Worm (Caenorhabditis elegans) whole organism, young adult: ENCODE results near the gene Y66D12A.11.

Experiments
- B0035.1 ChIP-seq: sonication (generic microtip); optimal IDR thresholded peaks from 2 replicates; lab custom pipeline; 2016; ENCODE audit warnings: missing genetic modification characterization, mild to moderate bottlenecking, missing compliant biosample characterization, missing genotype, missing genetic modification reagents
- C17E4.6 ChIP-seq: fragments of 200-800 bp; sonication (Bioruptor generic); IDR thresholded peaks from 2 replicates; pipeline ENCODE4 v1.3.6; 2022; ENCODE audit warnings: missing genetic modification reagents, missing genetic modification characterization, missing compliant biosample characterization
- D2030.7 ChIP-seq: fragments of 200-800 bp; sonication (Bioruptor generic); IDR thresholded peaks from 2 replicates; pipeline ENCODE4 v1.3.6; 2022; ENCODE audit warnings: missing genetic modification reagents, missing genetic modification characterization, missing compliant biosample characterization
- F10E7.11 ChIP-seq: sonication (generic microtip); optimal IDR thresholded peaks from 2 replicates; lab custom pipeline; 2017; ENCODE audit warnings: mild to moderate bottlenecking, missing genetic modification characterization, moderate library complexity, missing compliant biosample characterization
- F22D6.2 ChIP-seq: sonication (generic microtip); optimal IDR thresholded peaks from 2 replicates; lab custom pipeline; 2016; ENCODE audit warnings: mild to moderate bottlenecking, missing genetic modification characterization, missing compliant biosample characterization
- F37B4.10 ChIP-seq: fragments of 200-800 bp; sonication (Bioruptor generic); IDR thresholded peaks from 2 replicates; pipeline ENCODE4 v1.3.6; 2022; ENCODE audit warnings: missing genetic modification characterization, missing compliant biosample characterization
- F49E8.2 ChIP-seq: sonication (generic microtip); optimal IDR thresholded peaks from 3 replicates; lab custom pipeline; 2017; ENCODE audit warnings: missing genetic modification characterization, mild to moderate bottlenecking, missing compliant biosample characterization, antibody characterized with exemption, moderate library complexity; ENCODE audit not compliant: insufficient read depth
- F52B5.7 ChIP-seq: sonication (generic microtip); optimal IDR thresholded peaks from 2 replicates; lab custom pipeline; 2016; ENCODE audit warnings: mild to moderate bottlenecking, missing genetic modification characterization, missing compliant biosample characterization
- F57C9.4 ChIP-seq: sonication (generic microtip); optimal IDR thresholded peaks from 2 replicates; lab custom pipeline; 2017; ENCODE audit warnings: mild to moderate bottlenecking, missing genetic modification characterization, missing compliant biosample characterization
- K12H6.12 ChIP-seq: fragments of 200-800 bp; sonication (Bioruptor generic); optimal IDR thresholded peaks from 2 replicates; lab custom pipeline; 2018; ENCODE audit warnings: mild to moderate bottlenecking, missing genetic modification characterization, missing compliant biosample characterization
- Y53F4B.3 ChIP-seq: fragments of 200-800 bp; sonication (Bioruptor generic); IDR thresholded peaks from 2 replicates; pipeline ENCODE4 v1.3.6; 2022; ENCODE audit warnings: missing genetic modification reagents, missing genetic modification characterization, missing compliant biosample characterization
- Y56A3A.18 ChIP-seq: fragments of 200-800 bp; sonication (Bioruptor generic); IDR thresholded peaks from 2 replicates; pipeline ENCODE4 v1.3.6; 2022; ENCODE audit warnings: missing genetic modification reagents, missing genetic modification characterization, missing compliant biosample characterization
- Y67H2A.10 ChIP-seq: fragments of 200-800 bp; sonication (Bioruptor generic); conservative IDR thresholded peaks from 2 replicates; pipeline ENCODE4 v1.3.6; 2022; ENCODE audit warnings: missing genetic modification reagents, missing genetic modification characterization, missing compliant biosample characterization
- Y79H2A.3 ChIP-seq: fragments of 200-800 bp; sonication (Bioruptor generic); conservative IDR thresholded peaks from 2 replicates; pipeline ENCODE4 v1.3.6; 2022; ENCODE audit warnings: missing genetic modification reagents, missing genetic modification characterization, missing compliant biosample characterization
- Y95B8A.8 ChIP-seq: fragments of 200-800 bp; sonication (Bioruptor generic); IDR thresholded peaks from 2 replicates; pipeline ENCODE4 v1.3.6; 2022; ENCODE audit warnings: missing genetic modification reagents, missing genetic modification characterization, missing compliant biosample characterization
- akir-1 ChIP-seq: fragments of 200-800 bp; sonication (Bioruptor generic); optimal IDR thresholded peaks from 2 replicates; lab custom pipeline; 2018; ENCODE audit warnings: mild to moderate bottlenecking, missing genetic modification characterization, moderate library complexity, missing compliant biosample characterization
- aptf-2 ChIP-seq: fragments of 200-800 bp; sonication (Bioruptor generic); conservative IDR thresholded peaks from 2 replicates; pipeline ENCODE4 v1.3.6; 2022; ENCODE audit warnings: missing genetic modification reagents, missing genetic modification characterization, missing compliant biosample characterization
- aptf-3 ChIP-seq: fragments of 200-800 bp; sonication (Bioruptor generic); IDR thresholded peaks from 2 replicates; pipeline ENCODE4 v1.3.6; 2022; ENCODE audit warnings: missing genetic modification characterization, missing compliant biosample characterization
- attf-3 ChIP-seq: fragments of 200-800 bp; sonication (Bioruptor generic); conservative IDR thresholded peaks from 2 replicates; pipeline ENCODE4 v1.3.6; 2022; ENCODE audit warnings: missing genetic modification reagents, missing genetic modification characterization, missing compliant biosample characterization
- bed-1 ChIP-seq: fragments of 200-800 bp; sonication (Bioruptor generic); IDR thresholded peaks from 2 replicates; pipeline ENCODE4 v1.3.6; 2022; ENCODE audit warnings: missing genetic modification reagents, missing genetic modification characterization, missing compliant biosample characterization
- ccch-3 ChIP-seq: fragments of 200-800 bp; sonication (Bioruptor generic); optimal IDR thresholded peaks from 2 replicates; lab custom pipeline; 2018; ENCODE audit warnings: mild to moderate bottlenecking, missing genetic modification characterization, missing compliant biosample characterization
- ceh-58 ChIP-seq: fragments of 200-800 bp; sonication (Bioruptor generic); IDR thresholded peaks from 2 replicates; pipeline ENCODE4 v1.3.6; 2022; ENCODE audit warnings: missing genetic modification characterization, missing compliant biosample characterization
- chd-7 ChIP-seq: sonication (generic microtip); optimal IDR thresholded peaks from 2 replicates; lab custom pipeline; 2016; ENCODE audit warnings: mild to moderate bottlenecking, missing genetic modification characterization, moderate library complexity, missing compliant biosample characterization
- dox-1 ChIP-seq: fragments of 200-800 bp; sonication (Bioruptor generic); IDR thresholded peaks from 2 replicates; pipeline ENCODE4 v1.3.6; 2022; ENCODE audit warnings: missing genetic modification reagents, missing genetic modification characterization, missing compliant biosample characterization
- efl-1 ChIP-seq: fragments of 150-350 bp; optimal IDR thresholded peaks from 2 replicates; lab custom pipeline; 2014; ENCODE audit warnings: missing biosample characterization, missing genetic modification reagents, missing genetic modification characterization
- him-1 ChIP-seq: sonication (generic microtip); optimal IDR thresholded peaks from 2 replicates; lab custom pipeline; 2016; ENCODE audit warnings: missing genotype, missing genetic modification reagents, missing genetic modification characterization, missing compliant biosample characterization
- hmg-20 ChIP-seq: fragments of 200-800 bp; sonication (Bioruptor generic); IDR thresholded peaks from 2 replicates; pipeline ENCODE4 v1.3.6; 2022; ENCODE audit warnings: missing genetic modification reagents, missing genetic modification characterization, missing compliant biosample characterization
- lag-1 ChIP-seq: fragments of 200-800 bp; sonication (Bioruptor generic); IDR thresholded peaks from 2 replicates; pipeline ENCODE4 v1.3.6; 2022; ENCODE audit warnings: missing genetic modification reagents, missing genetic modification characterization, missing compliant biosample characterization
- lin-26 ChIP-seq: fragments of 200-800 bp; sonication (Bioruptor generic); IDR thresholded peaks from 2 replicates; pipeline ENCODE4 v1.3.6; 2022; ENCODE audit warnings: missing genetic modification reagents, missing genetic modification characterization, missing compliant biosample characterization
- lin-54 ChIP-seq: fragments of 200-800 bp; sonication (Bioruptor generic); optimal IDR thresholded peaks from 2 replicates; lab custom pipeline; 2018; ENCODE audit warnings: mild to moderate bottlenecking, missing genetic modification characterization, missing compliant biosample characterization
- lir-1 ChIP-seq: fragments of 200-800 bp; sonication (Bioruptor generic); conservative IDR thresholded peaks from 2 replicates; pipeline ENCODE4 v1.3.6; 2022; ENCODE audit warnings: missing genetic modification reagents, missing genetic modification characterization, missing compliant biosample characterization
- lsl-1 ChIP-seq: fragments of 200-800 bp; sonication (Bioruptor generic); optimal IDR thresholded peaks from 2 replicates; lab custom pipeline; 2018; ENCODE audit warnings: mild to moderate bottlenecking, missing genetic modification characterization, moderate library complexity, missing compliant biosample characterization
- lsy-27 ChIP-seq: sonication (generic microtip); optimal IDR thresholded peaks from 2 replicates; lab custom pipeline; 2017; ENCODE audit warnings: missing genetic modification characterization, mild to moderate bottlenecking, missing compliant biosample characterization, antibody characterized with exemption, missing genotype, borderline replicate concordance; ENCODE audit not compliant: insufficient read depth
- madf-8 ChIP-seq: fragments of 200-800 bp; sonication (Bioruptor generic); conservative IDR thresholded peaks from 2 replicates; pipeline ENCODE4 v1.3.6; 2022; ENCODE audit warnings: missing genetic modification reagents, missing genetic modification characterization, missing compliant biosample characterization
- nhr-120 ChIP-seq: fragments of 200-800 bp; sonication (Bioruptor generic); IDR thresholded peaks from 2 replicates; pipeline ENCODE4 v1.3.6; 2022; ENCODE audit warnings: missing genetic modification characterization, missing compliant biosample characterization
- nhr-27 ChIP-seq: fragments of 200-800 bp; sonication (Bioruptor generic); optimal IDR thresholded peaks from 2 replicates; lab custom pipeline; 2018; ENCODE audit warnings: mild to moderate bottlenecking, missing genetic modification characterization, moderate library complexity, missing compliant biosample characterization
- pbrm-1 ChIP-seq: fragments of 200-800 bp; sonication (Bioruptor generic); IDR thresholded peaks from 2 replicates; pipeline ENCODE4 v1.3.6; 2022; ENCODE audit warnings: missing genetic modification reagents, missing genetic modification characterization, missing compliant biosample characterization
- pha-4 ChIP-seq: fragments of 150-350 bp; sonication (generic microtip); optimal IDR thresholded peaks from 2 replicates; lab custom pipeline; 2014; ENCODE audit warnings: missing biosample characterization, missing genetic modification reagents, missing genetic modification characterization
- rec-8 ChIP-seq, 2 experiments: sonication (generic microtip); optimal IDR thresholded peaks; 2 replicates each; lab custom pipeline; 2016; ENCODE audit warnings: mild to moderate bottlenecking in 2 of 2, missing genetic modification characterization in 2 of 2, missing genetic modification reagents in 2 of 2, missing genotype in 2 of 2, missing biosample characterization in 1 of 2, missing compliant biosample characterization in 1 of 2, moderate library complexity in 1 of 2
- rpc-1 ChIP-seq, 2 experiments: fragments of 150-350 bp in 1 of 2; sonication (generic microtip) in 1 of 2; optimal IDR thresholded peaks; 2 replicates each; lab custom pipeline; 2014 to 2018; ENCODE audit warnings: missing biosample characterization in 1 of 2, missing genetic modification characterization in 1 of 2, missing genetic modification reagents in 1 of 2, missing genotype in 1 of 2
- sea-2 ChIP-seq: fragments of 200-800 bp; sonication (Bioruptor generic); IDR thresholded peaks from 2 replicates; pipeline ENCODE4 v1.3.6; 2022; ENCODE audit warnings: missing genetic modification characterization, missing compliant biosample characterization
- snpc-4 ChIP-seq, 5 experiments: fragments of 150-350 bp in 1 of 5; sonication (generic microtip) in 4 of 5; optimal IDR thresholded peaks; 2 replicates each; lab custom pipeline; 2014 to 2018; ENCODE audit warnings: missing genetic modification characterization in 5 of 5, missing biosample characterization in 3 of 5, antibody characterized with exemption in 2 of 5, mild to moderate bottlenecking in 2 of 5, missing compliant biosample characterization in 2 of 5, missing genotype in 2 of 5, moderate library complexity in 2 of 5, missing genetic modification reagents in 1 of 5
- somi-1 ChIP-seq: fragments of 200-800 bp; sonication (Bioruptor generic); optimal IDR thresholded peaks from 2 replicates; lab custom pipeline; 2018; ENCODE audit warnings: mild to moderate bottlenecking, missing genetic modification characterization, missing compliant biosample characterization
- sptf-2 ChIP-seq: fragments of 200-800 bp; sonication (Bioruptor generic); optimal IDR thresholded peaks from 2 replicates; lab custom pipeline; 2018; ENCODE audit warnings: mild to moderate bottlenecking, missing genetic modification characterization, missing compliant biosample characterization
- tbp1 ChIP-seq: fragments of 200-800 bp; sonication (Bioruptor generic); optimal IDR thresholded peaks from 2 replicates; lab custom pipeline; 2018; ENCODE audit warnings: mild to moderate bottlenecking, missing genetic modification characterization, missing compliant biosample characterization
- unc-130 ChIP-seq: sonication (generic microtip); optimal IDR thresholded peaks from 2 replicates; lab custom pipeline; 2016; ENCODE audit warnings: missing genetic modification reagents, missing genetic modification characterization, missing compliant biosample characterization
- xnd-1 ChIP-seq: sonication (generic microtip); optimal IDR thresholded peaks from 2 replicates; lab custom pipeline; 2016; ENCODE audit warnings: missing genotype, missing genetic modification reagents, missing genetic modification characterization, missing compliant biosample characterization
- zfh-2 ChIP-seq: fragments of 200-800 bp; sonication (Bioruptor generic); conservative IDR thresholded peaks from 2 replicates; pipeline ENCODE4 v1.3.6; 2022; ENCODE audit warnings: missing genetic modification reagents, missing genetic modification characterization, missing compliant biosample characterization

Y66D12A.11 gene

DNA sequence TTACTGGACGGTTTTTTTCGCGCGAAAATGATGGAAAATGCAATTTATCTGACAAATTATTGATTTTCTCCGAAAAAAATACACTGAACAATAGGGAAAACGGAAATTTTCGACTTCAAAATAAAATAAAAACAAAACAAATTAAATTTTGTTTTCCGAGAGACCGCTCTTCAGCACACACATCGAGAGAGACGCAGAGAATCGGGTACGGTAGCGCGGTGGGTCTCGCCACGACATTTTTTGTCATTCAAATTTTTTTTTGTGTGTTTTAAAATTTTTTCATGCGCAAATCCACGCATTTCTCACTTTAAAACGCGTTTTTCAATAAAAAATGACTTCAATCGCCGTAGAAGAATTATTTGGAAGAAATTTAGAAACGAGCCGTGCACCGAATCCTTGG, 39.2 kb upstream of the Y66D12A.11 start (continued):
- TF ChIP-seq hmg-20 (no peak), madf-8 (peak; percentile 83), Y56A3A.18 (GFP tag; lab: Robert Waterston, UW) (no peak), him-1 (tag; lab: Kevin White, UChicago) (no peak), Y79H2A.3 (GFP tag; lab: Robert Waterston, UW) (no peak), B0035.1 (tag; lab: Kevin White, UChicago) (no peak), D2030.7 (GFP tag; lab: Robert Waterston, UW) (peak; percentile 84), aptf-2 (GFP tag; lab: Robert Waterston, UW) (no peak), pha-4 (tag; lab: Kevin White, UChicago) (no peak), aptf-3 (GFP tag; lab: Robert Waterston, UW) (no peak), somi-1 (GFP tag; lab: Kevin White, UChicago) (no peak), rpc-1 (optimal IDR thresholded peaks at IDR 0.05; lab: Kevin White, UChicago) (no peak), rpc-1 (tag; optimal IDR thresholded peaks at IDR 0.05; lab: Kevin White, UChicago) (no peak), attf-3 (no peak), akir-1 (GFP tag; lab: Kevin White, UChicago) (no peak), zfh-2 (GFP tag; lab: Robert Waterston, UW) (no peak), Y53F4B.3 (GFP tag; lab: Robert Waterston, UW) (no peak), lsy-27 (no peak), lin-54 (GFP tag; lab: Kevin White, UChicago) (peak; percentile 85), xnd-1 (tag; lab: Kevin White, UChicago) (peak; percentile 83), unc-130 (GFP tag; lab: Kevin White, UChicago) (no peak), lsl-1 (GFP tag; lab: Kevin White, UChicago) (peak; percentile 96), F37B4.10 (no peak), ceh-58 (GFP tag; lab: Robert Waterston, UW) (no peak), F57C9.4 (tag; lab: Kevin White, UChicago) (no peak), lir-1 (GFP tag; lab: Robert Waterston, UW) (no peak), sea-2 (GFP tag; lab: Robert Waterston, UW) (no peak), Y67H2A.10 (no peak), nhr-120 (no peak), snpc-4 (GFP tag; optimal IDR thresholded peaks at IDR 0.05; lab: Kevin White, UChicago) (no peak), snpc-4 (tag; optimal IDR thresholded peaks at IDR 0.05; lab: Kevin White, UChicago) (no peak), K12H6.12 (tag; lab: Kevin White, UChicago) (no peak), tbp1 (GFP tag; lab: Kevin White, UChicago) (peak; percentile 17), efl-1 (GFP tag; lab: Kevin White, UChicago) (peak; percentile 42), F49E8.2 (tag; lab: Kevin White, UChicago) (peak; percentile 74), bed-1 (no peak), F10E7.11 (tag; lab: Kevin White, UChicago) (no peak), F22D6.2 (tag; lab: Kevin White, UChicago) (no peak), lin-26 (GFP tag; lab: Robert Waterston, UW) (no peak), C17E4.6 (GFP tag; lab: Robert Waterston, UW) (no peak), lag-1 (GFP tag; lab: Robert Waterston, UW) (no peak), nhr-27 (tag; lab: Kevin White, UChicago) (no peak), rec-8 (tag; optimal IDR thresholded peaks at IDR 0.05; lab: Kevin White, UChicago) (no peak), chd-7 (tag; lab: Kevin White, UChicago) (no peak), ccch-3 (GFP tag; lab: Kevin White, UChicago) (no peak), Y95B8A.8 (GFP tag; lab: Robert Waterston, UW) (0 out of 2 replicates have a peak, but pooled peaks have one; percentile 41), F52B5.7 (tag; lab: Kevin White, UChicago) (no peak), pbrm-1 (GFP tag; lab: Robert Waterston, UW) (peak; percentile 39; the same call in 1 of the 2 replicates), sptf-2 (no peak), dox-1 (peak; percentile 42; the same call in 1 of the 2 replicates)
